Fruit fly (Drosophila melanogaster) whole organism, embryonic: ENCODE data around the gene Acp76A.

Source experiments
- Adf1 ChIP-seq: fragments of 200-800 bp; sonication (Bioruptor generic); IDR thresholded peaks from 2 replicates; pipeline ENCODE4 v1.3.6; 2022; ENCODE audit warnings: missing biosample characterization, missing genetic modification characterization
- Blimp-1 ChIP-seq: fragments of 200-800 bp; sonication (Bioruptor generic); optimal IDR thresholded peaks from 3 replicates; lab custom pipeline; 2018; ENCODE audit warnings: missing biosample characterization, missing genetic modification characterization, mild to moderate bottlenecking, moderate library complexity, missing genetic modification reagents
- CG10462 ChIP-seq: fragments of 200-800 bp; sonication (Bioruptor generic); optimal IDR thresholded peaks from 2 replicates; lab custom pipeline; 2016; ENCODE audit warnings: missing biosample characterization, missing genetic modification characterization
- CG11085 ChIP-seq: fragments of 200-800 bp; sonication (Bioruptor generic); IDR thresholded peaks from 2 replicates; pipeline ENCODE4 v1.3.6; 2022; ENCODE audit warnings: missing biosample characterization, missing genetic modification characterization
- CG11093 ChIP-seq: fragments of 200-800 bp; sonication (Bioruptor generic); IDR thresholded peaks from 3 replicates; pipeline ENCODE4 v1.3.6; 2022; ENCODE audit warnings: missing biosample characterization, missing genetic modification characterization
- CG11560 ChIP-seq: fragments of 200-800 bp; sonication (Bioruptor generic); IDR thresholded peaks from 3 replicates; pipeline ENCODE4 v1.3.6; 2022; ENCODE audit warnings: missing biosample characterization, missing genetic modification characterization
- CG12236 ChIP-seq: fragments of 200-800 bp; sonication (Bioruptor generic); optimal IDR thresholded peaks from 2 replicates; lab custom pipeline; 2016; ENCODE audit warnings: missing biosample characterization, missing genetic modification characterization
- CG13296 ChIP-seq: fragments of 200-800 bp; sonication (Bioruptor generic); optimal IDR thresholded peaks from 3 replicates; lab custom pipeline; 2018; ENCODE audit warnings: missing biosample characterization, mild to moderate bottlenecking, missing genetic modification characterization
- CG14050 ChIP-seq: fragments of 200-800 bp; sonication (Bioruptor generic); IDR thresholded peaks from 3 replicates; pipeline ENCODE4 v1.3.6; 2022; ENCODE audit warnings: missing biosample characterization, missing genetic modification characterization
- CG2116 ChIP-seq: fragments of 200-800 bp; sonication (Bioruptor generic); optimal IDR thresholded peaks from 3 replicates; lab custom pipeline; 2018; ENCODE audit warnings: missing biosample characterization, mild to moderate bottlenecking, missing genetic modification characterization
- CG30403 ChIP-seq: fragments of 200-800 bp; sonication (Bioruptor generic); optimal IDR thresholded peaks from 3 replicates; lab custom pipeline; 2016; ENCODE audit warnings: missing biosample characterization, missing genetic modification characterization
- CG32772 ChIP-seq: fragments of 200-800 bp; sonication (Bioruptor generic); IDR thresholded peaks from 2 replicates; pipeline ENCODE4 v1.3.6; 2022; ENCODE audit warnings: missing biosample characterization, missing genetic modification characterization
- CG34376 ChIP-seq: fragments of 200-800 bp; sonication (Bioruptor generic); optimal IDR thresholded peaks from 2 replicates; lab custom pipeline; 2018; ENCODE audit warnings: missing biosample characterization, mild to moderate bottlenecking, missing genetic modification characterization
- CG4328 ChIP-seq: fragments of 200-800 bp; sonication (Bioruptor generic); optimal IDR thresholded peaks from 3 replicates; lab custom pipeline; 2017; ENCODE audit warnings: missing biosample characterization, missing genetic modification reagents, missing genetic modification characterization
- CG5953 ChIP-seq: fragments of 200-800 bp; sonication (Bioruptor generic); IDR thresholded peaks from 2 replicates; pipeline ENCODE4 v1.3.6; 2022; ENCODE audit warnings: missing biosample characterization, missing genetic modification characterization
- CG6791 ChIP-seq: fragments of 200-800 bp; sonication (Bioruptor generic); IDR thresholded peaks from 3 replicates; pipeline ENCODE4 v1.3.6; 2022; ENCODE audit warnings: missing biosample characterization, missing genetic modification characterization; ENCODE audit not compliant: partially characterized antibody
- CG6854 ChIP-seq: fragments of 200-800 bp; sonication (Bioruptor generic); optimal IDR thresholded peaks from 3 replicates; lab custom pipeline; 2017; ENCODE audit warnings: missing biosample characterization, mild to moderate bottlenecking, missing genetic modification characterization
- CG7786 ChIP-seq: fragments of 200-800 bp; sonication (Bioruptor generic); optimal IDR thresholded peaks from 2 replicates; lab custom pipeline; 2016; ENCODE audit warnings: missing biosample characterization, missing genetic modification characterization
- CG7839 ChIP-seq: fragments of 200-800 bp; sonication (Bioruptor generic); optimal IDR thresholded peaks from 3 replicates; lab custom pipeline; 2018; ENCODE audit warnings: missing biosample characterization, mild to moderate bottlenecking, missing genetic modification characterization, moderate library complexity
- CG8290 ChIP-seq, 3 experiments: fragments of 200-800 bp; sonication (Bioruptor generic); optimal IDR thresholded peaks; 2 replicates each; lab custom pipeline; 2016 to 2019; ENCODE audit warnings: missing biosample characterization in 3 of 3, missing genetic modification characterization in 3 of 3, mild to moderate bottlenecking in 2 of 3, moderate library complexity in 1 of 3
- CG8478 ChIP-seq: fragments of >200 bp; optimal IDR thresholded peaks from 2 replicates; lab custom pipeline; 2018
- CG8924 ChIP-seq: fragments of 200-800 bp; optimal IDR thresholded peaks from 3 replicates; lab custom pipeline; 2019; ENCODE audit warnings: missing biosample characterization, mild to moderate bottlenecking, missing genetic modification characterization, moderate library complexity
- D ChIP-seq, 2 experiments: fragments of 200-800 bp in 1 of 2; fragments of >200 bp in 1 of 2; sonication (Bioruptor generic) in 1 of 2; optimal IDR thresholded peaks; 2 replicates in 1 of 2; 3 replicates in 1 of 2; lab custom pipeline; 2017; ENCODE audit warnings: mild to moderate bottlenecking in 1 of 2, missing biosample characterization in 1 of 2, missing genetic modification characterization in 1 of 2, missing genetic modification reagents in 1 of 2
- Ets97D ChIP-seq: fragments of 200-800 bp; sonication (Bioruptor generic); optimal IDR thresholded peaks from 3 replicates; lab custom pipeline; 2016; ENCODE audit warnings: missing biosample characterization, missing genetic modification characterization
- HHEX ChIP-seq: fragments of 200-800 bp; sonication (Bioruptor generic); optimal IDR thresholded peaks from 3 replicates; lab custom pipeline; 2017; ENCODE audit warnings: missing biosample characterization, mild to moderate bottlenecking, missing genetic modification characterization, missing genetic modification reagents
- HLHmδ ChIP-seq: fragments of 200-800 bp; sonication (Bioruptor generic); optimal IDR thresholded peaks from 2 replicates; lab custom pipeline; 2018; ENCODE audit warnings: missing biosample characterization, mild to moderate bottlenecking, missing genetic modification characterization, moderate library complexity
- MESR4 ChIP-seq: fragments of 200-800 bp; sonication (Bioruptor generic); optimal IDR thresholded peaks from 2 replicates; lab custom pipeline; 2018; ENCODE audit warnings: missing biosample characterization, mild to moderate bottlenecking, missing genetic modification characterization, moderate library complexity
- MTF-1 ChIP-seq: fragments of 200-800 bp; sonication (Bioruptor generic); optimal IDR thresholded peaks from 2 replicates; lab custom pipeline; 2018; ENCODE audit warnings: missing biosample characterization, mild to moderate bottlenecking, missing genetic modification characterization, borderline replicate concordance
- Mrtf ChIP-seq: fragments of 200-800 bp; sonication (Bioruptor generic); IDR thresholded peaks from 3 replicates; pipeline ENCODE4 v1.3.6; 2022; ENCODE audit warnings: missing biosample characterization, missing genetic modification characterization
- bcd ChIP-seq: fragments of 200-800 bp; sonication (Bioruptor generic); optimal IDR thresholded peaks from 2 replicates; lab custom pipeline; 2017; ENCODE audit warnings: missing biosample characterization, mild to moderate bottlenecking, missing genetic modification characterization
- br ChIP-seq: fragments of >200 bp; optimal IDR thresholded peaks from 2 replicates; lab custom pipeline; 2017
- chn ChIP-seq: fragments of 200-800 bp; sonication (Bioruptor generic); optimal IDR thresholded peaks from 2 replicates; lab custom pipeline; 2016; ENCODE audit warnings: missing biosample characterization, missing genetic modification characterization
- danr ChIP-seq: fragments of 200-800 bp; sonication (Bioruptor generic); IDR thresholded peaks from 2 replicates; pipeline ENCODE4 v1.3.6; 2022; ENCODE audit warnings: missing biosample characterization, missing genetic modification characterization
- disco-r ChIP-seq: fragments of 200-800 bp; sonication (Bioruptor generic); optimal IDR thresholded peaks from 2 replicates; lab custom pipeline; 2016; ENCODE audit warnings: missing biosample characterization, missing genetic modification characterization
- en ChIP-seq: fragments of 200-800 bp; sonication (Bioruptor generic); optimal IDR thresholded peaks from 2 replicates; lab custom pipeline; 2016; ENCODE audit warnings: missing biosample characterization, missing genetic modification characterization
- fru ChIP-seq: fragments of >200 bp; optimal IDR thresholded peaks from 2 replicates; lab custom pipeline; 2017
- gcm2 ChIP-seq: fragments of 200-800 bp; sonication (Bioruptor generic); optimal IDR thresholded peaks from 2 replicates; lab custom pipeline; 2016; ENCODE audit warnings: missing biosample characterization, missing genetic modification characterization
- gsb ChIP-seq: fragments of 200-800 bp; sonication (Bioruptor generic); IDR thresholded peaks from 2 replicates; pipeline ENCODE4 v1.3.6; 2022; ENCODE audit warnings: missing biosample characterization, missing genetic modification characterization
- gt ChIP-seq: fragments of 200-800 bp; sonication (Bioruptor generic); IDR thresholded peaks from 2 replicates; pipeline ENCODE4 v1.3.6; 2022; ENCODE audit warnings: missing biosample characterization, missing genetic modification characterization
- jigr1 ChIP-seq: fragments of 200-800 bp; sonication (Bioruptor generic); IDR thresholded peaks from 3 replicates; pipeline ENCODE4 v1.3.6; 2022; ENCODE audit warnings: missing biosample characterization, missing genetic modification characterization
- jing ChIP-seq: fragments of 200-800 bp; sonication (Bioruptor generic); optimal IDR thresholded peaks from 2 replicates; lab custom pipeline; 2018; ENCODE audit warnings: missing biosample characterization, mild to moderate bottlenecking, missing genetic modification characterization
- lab ChIP-seq: fragments of 200-800 bp; sonication (Bioruptor generic); optimal IDR thresholded peaks from 3 replicates; lab custom pipeline; 2017; ENCODE audit warnings: missing biosample characterization, missing genetic modification characterization, mild to moderate bottlenecking, moderate library complexity, missing genetic modification reagents
- lilli ChIP-seq: fragments of 200-800 bp; sonication (Bioruptor generic); optimal IDR thresholded peaks from 3 replicates; lab custom pipeline; 2016; ENCODE audit warnings: missing biosample characterization, missing genetic modification characterization
- odd ChIP-seq: fragments of 200-800 bp; sonication (Bioruptor generic); optimal IDR thresholded peaks from 2 replicates; lab custom pipeline; 2017; ENCODE audit warnings: missing biosample characterization, mild to moderate bottlenecking, missing genetic modification characterization
- pho ChIP-seq: fragments of 200-800 bp; sonication (Bioruptor generic); optimal IDR thresholded peaks from 2 replicates; lab custom pipeline; 2016; ENCODE audit warnings: missing biosample characterization, missing genetic modification characterization
- ro ChIP-seq: fragments of 200-800 bp; sonication (Bioruptor generic); IDR thresholded peaks from 2 replicates; pipeline ENCODE4 v1.3.6; 2022; ENCODE audit warnings: missing biosample characterization, missing genetic modification characterization
- row ChIP-seq: fragments of 200-800 bp; sonication (Bioruptor generic); IDR thresholded peaks from 3 replicates; pipeline ENCODE4 v1.3.6; 2022; ENCODE audit warnings: missing biosample characterization, missing genetic modification characterization
- sug ChIP-seq: fragments of 200-800 bp; optimal IDR thresholded peaks from 2 replicates; lab custom pipeline; 2019; ENCODE audit warnings: missing biosample characterization, mild to moderate bottlenecking, missing genetic modification characterization, moderate library complexity
- tin ChIP-seq: fragments of 200-800 bp; sonication (Bioruptor generic); optimal IDR thresholded peaks from 3 replicates; lab custom pipeline; 2016; ENCODE audit warnings: missing biosample characterization, missing genetic modification characterization
- trh ChIP-seq: fragments of 200-800 bp; sonication (Bioruptor generic); optimal IDR thresholded peaks from 2 replicates; lab custom pipeline; 2016; ENCODE audit warnings: missing biosample characterization, missing genetic modification characterization

Acp76A gene

DNA sequence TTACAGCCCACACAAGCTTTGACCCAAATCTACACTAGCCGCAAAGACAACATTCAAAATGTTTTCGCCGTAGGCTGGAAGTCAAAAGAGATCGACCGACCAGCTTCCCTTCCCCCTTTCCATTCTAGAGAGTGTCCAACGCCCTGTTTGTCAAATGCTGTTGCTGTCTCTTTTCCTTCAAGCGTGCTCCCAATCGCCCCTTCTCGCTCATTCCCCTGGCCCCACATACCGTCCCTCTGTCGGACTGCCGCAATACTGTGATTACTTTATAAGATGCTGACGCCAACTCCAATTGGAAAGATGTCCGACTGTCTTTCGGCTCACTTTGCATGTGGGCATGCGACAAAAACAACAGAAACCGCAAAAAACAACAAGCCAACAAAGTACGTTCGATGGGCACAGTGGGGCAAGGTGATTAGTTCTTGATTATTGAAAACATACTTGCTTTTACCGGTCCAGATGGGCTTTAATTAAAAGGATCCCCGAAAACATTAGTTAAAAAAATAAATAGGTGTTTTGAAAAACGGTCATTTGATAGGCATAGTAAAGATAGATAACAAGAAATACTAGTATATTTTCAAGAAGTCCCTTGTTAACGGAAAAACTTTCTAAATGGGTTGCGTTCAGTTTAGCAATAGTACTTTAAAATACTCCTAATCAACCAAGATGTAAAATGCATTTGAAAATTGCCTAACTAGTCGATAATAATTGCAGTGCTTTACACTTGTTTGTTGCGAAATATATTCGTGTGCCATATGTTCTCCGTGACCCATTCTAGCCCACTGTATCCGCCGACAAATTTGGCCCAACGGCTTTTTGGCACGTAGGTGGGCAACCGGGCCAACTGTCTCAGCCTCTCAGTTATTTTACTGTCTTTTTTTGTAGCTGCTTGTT is 28.2 kb upstream of the Acp76A start (continued):
- TF ChIP-seq MESR4 (no peak), CG10462 (no peak), Mrtf (GFP tag; lab: Robert Waterston, UW) (no peak), CG8478 (lab: Kevin White, UChicago) (peak; percentile 72), sug (tag; lab: Kevin White, UChicago) (no peak), en (GFP tag; lab: Kevin White, UChicago) (no peak), gcm2 (GFP tag; lab: Kevin White, UChicago) (no peak), lab (GFP tag; lab: Kevin White, UChicago) (peak; percentile 16), CG13296 (peak; percentile 15), CG7839 (tag; lab: Kevin White, UChicago) (peak; percentile 55), bcd (GFP tag; lab: Kevin White, UChicago) (peak; percentile 45), CG6791 (GFP tag; lab: Robert Waterston, UW) (no peak), HLHmδ (no peak), CG4328 (no peak), br (no peak), disco-r (GFP tag; lab: Kevin White, UChicago) (peak; percentile 34), jigr1 (GFP tag; lab: Robert Waterston, UW) (no peak), CG7786 (GFP tag; lab: Kevin White, UChicago) (no peak), fru (lab: Kevin White, UChicago) (no peak), tin (GFP tag; lab: Kevin White, UChicago) (peak; percentile 23), CG2116 (GFP tag; lab: Kevin White, UChicago) (no peak), lilli (GFP tag; lab: Kevin White, UChicago) (peak; percentile 50), gsb (no peak), ro (GFP tag; lab: Robert Waterston, UW) (no peak), odd (GFP tag; lab: Kevin White, UChicago) (no peak), CG34376 (GFP tag; lab: Kevin White, UChicago) (no peak), CG30403 (GFP tag; lab: Kevin White, UChicago) (peak; percentile 56), danr (GFP tag; lab: Robert Waterston, UW) (no peak), pho (GFP tag; lab: Kevin White, UChicago) (peak; percentile 28), CG32772 (GFP tag; lab: Robert Waterston, UW) (no peak), row (GFP tag; lab: Robert Waterston, UW) (peak; percentile 45; the same call in 2 of the 3 replicates), CG14050 (GFP tag; lab: Robert Waterston, UW) (no peak), D (optimal IDR thresholded peaks at IDR 0.05; lab: Kevin White, UChicago) (no peak), D (GFP tag; optimal IDR thresholded peaks at IDR 0.05; lab: Kevin White, UChicago) (no peak), chn (GFP tag; lab: Kevin White, UChicago) (no peak), CG6854 (GFP tag; lab: Kevin White, UChicago) (peak; percentile 33), Blimp-1 (GFP tag; lab: Kevin White, UChicago) (no peak), CG5953 (no peak), CG11093 (GFP tag; lab: Robert Waterston, UW) (no peak), jing (GFP tag; lab: Kevin White, UChicago) (no peak), MTF-1 (GFP tag; lab: Kevin White, UChicago) (no peak), gt (no peak), Ets97D (GFP tag; lab: Kevin White, UChicago) (no peak), Adf1 (GFP tag; lab: Robert Waterston, UW) (no peak), CG8290 (GFP tag; optimal IDR thresholded peaks at IDR 0.05; lab: Kevin White, UChicago) (no peak), CG8290 (tag; optimal IDR thresholded peaks at IDR 0.05; lab: Kevin White, UChicago) (peak in 1 of 2 experiments; percentile 8), trh (GFP tag; lab: Kevin White, UChicago) (no peak), CG11085 (GFP tag; lab: Robert Waterston, UW) (no peak), CG8924 (tag; lab: Kevin White, UChicago) (peak; percentile 31), CG11560 (no peak), HHEX (GFP tag; lab: Kevin White, UChicago) (peak; percentile 25), CG12236 (GFP tag; lab: Kevin White, UChicago) (no peak)
